Comparison of ENCODE assay signal across 1 fruit fly cellular context in the genomic region with DNA sequence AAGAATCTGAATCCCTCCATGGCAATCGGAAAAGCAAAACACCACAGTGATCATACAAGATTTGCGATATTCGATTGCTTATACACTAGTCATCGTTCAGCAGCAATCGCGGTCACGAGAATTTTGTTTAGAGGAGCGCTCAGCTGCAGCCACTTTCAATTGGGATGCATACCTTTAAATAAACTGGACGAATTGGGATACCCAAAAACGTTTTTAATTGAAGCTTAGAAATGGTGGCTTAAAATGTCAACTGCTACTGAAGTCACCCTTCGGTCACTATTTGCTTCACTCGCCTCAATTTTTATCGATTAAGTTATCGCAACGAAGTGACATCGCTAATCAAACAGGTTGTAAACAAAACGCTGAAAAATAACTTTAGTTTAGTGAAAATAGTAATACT.
TF ChIP-seq lines count a peak whose summit lies in the region.

A gene (minus strand): TSS at position 53 of the 400 bp plus-strand sequence.
A gene (plus strand): TSS at position 302 of the 400 bp plus-strand sequence.

TF ChIP-seq in whole organism, embryonic, 481 proteins besides CTCF, POLR2A, EP300 and RAD21 (continued from another document):
- TF ChIP-seq CG14710 (tag; optimal IDR thresholded peaks at IDR 0.05; lab: Kevin White, UChicago) (peak; percentile 75), CG16779 (GFP tag; IDR thresholded peaks at IDR 0.05; lab: Robert Waterston, UW) (no peak), D19A (tag; optimal IDR thresholded peaks at IDR 0.05; lab: Kevin White, UChicago) (peak; percentile 21), CG2875 (GFP tag; optimal IDR thresholded peaks at IDR 0.05; lab: Kevin White, UChicago) (no peak), gcm2 (GFP tag; optimal IDR thresholded peaks at IDR 0.05; lab: Kevin White, UChicago) (no peak), CG33557 (GFP tag; optimal IDR thresholded peaks at IDR 0.05; lab: Kevin White, UChicago) (peak; percentile 38), CG5245 (GFP tag; optimal IDR thresholded peaks at IDR 0.05; lab: Kevin White, UChicago) (peak; percentile 2), pfk (GFP tag; optimal IDR thresholded peaks at IDR 0.05; lab: Kevin White, UChicago) (no peak), CG1603 (tag; optimal IDR thresholded peaks at IDR 0.05; lab: Kevin White, UChicago) (peak; percentile 73), Sry-β (GFP tag; optimal IDR thresholded peaks at IDR 0.05; lab: Kevin White, UChicago) (peak; percentile 5), Hmr (GFP tag; optimal IDR thresholded peaks at IDR 0.05; lab: Kevin White, UChicago) (peak; percentile 26), CG11456 (GFP tag; IDR thresholded peaks at IDR 0.05; lab: Robert Waterston, UW) (0 out of 3 replicates have a peak, but pooled peaks have one; percentile 45), CG11695 (GFP tag; IDR thresholded peaks at IDR 0.05; lab: Robert Waterston, UW) (no peak), prd (optimal IDR thresholded peaks at IDR 0.05; lab: Kevin White, UChicago) (no peak), prd (GFP tag; IDR thresholded peaks at IDR 0.05; lab: Robert Waterston, UW) (peak; percentile 74), CG4282 (GFP tag; optimal IDR thresholded peaks at IDR 0.05; lab: Kevin White, UChicago) (peak; percentile 55), CG3163 (GFP tag; optimal IDR thresholded peaks at IDR 0.05; lab: Kevin White, UChicago) (peak; percentile 26), Doc3 (GFP tag; IDR thresholded peaks at IDR 0.05; lab: Robert Waterston, UW; ENCODE audit: partially characterized antibody) (peak; percentile 81), CG9609 (GFP tag; optimal IDR thresholded peaks at IDR 0.05; lab: Kevin White, UChicago) (peak; percentile 41), CG31441 (GFP tag; IDR thresholded peaks at IDR 0.05; lab: Robert Waterston, UW) (peak; percentile 98), pnt (GFP tag; optimal IDR thresholded peaks at IDR 0.05; lab: Kevin White, UChicago) (peak; percentile 14), CG11504 (tag; optimal IDR thresholded peaks at IDR 0.05; lab: Kevin White, UChicago) (peak; percentile 53), CG12219 (GFP tag; optimal IDR thresholded peaks at IDR 0.05; lab: Kevin White, UChicago) (no peak), ERR (GFP tag; optimal IDR thresholded peaks at IDR 0.05; lab: Kevin White, UChicago) (peak; percentile 19), CG4424 (GFP tag; optimal IDR thresholded peaks at IDR 0.05; lab: Kevin White, UChicago) (peak; percentile 45), zfh2 (GFP tag; optimal IDR thresholded peaks at IDR 0.05; lab: Kevin White, UChicago) (peak; percentile 79), Atf-2 (GFP tag; optimal IDR thresholded peaks at IDR 0.05; lab: Kevin White, UChicago) (peak; percentile 12), CG9215 (GFP tag; IDR thresholded peaks at IDR 0.05; lab: Robert Waterston, UW) (peak; percentile 58), CG7963 (GFP tag; IDR thresholded peaks at IDR 0.05; lab: Robert Waterston, UW; ENCODE audit: partially characterized antibody) (peak; percentile 73), CG11085 (GFP tag; IDR thresholded peaks at IDR 0.05; lab: Robert Waterston, UW) (no peak), CG8765 (GFP tag; IDR thresholded peaks at IDR 0.05; lab: Robert Waterston, UW) (peak; percentile 7; the same call in 1 of the 2 replicates), onecut (GFP tag; IDR thresholded peaks at IDR 0.05; lab: Robert Waterston, UW) (no peak), MBD-R2 (GFP tag; IDR thresholded peaks at IDR 0.05; lab: Robert Waterston, UW) (peak; percentile 79), slbo (GFP tag; IDR thresholded peaks at IDR 0.05; lab: Robert Waterston, UW) (peak; percentile 72), CG14965 (GFP tag; optimal IDR thresholded peaks at IDR 0.05; lab: Kevin White, UChicago; ENCODE audit: borderline replicate concordance) (no peak), Optix (GFP tag; IDR thresholded peaks at IDR 0.05; lab: Robert Waterston, UW) (0 out of 3 replicates have a peak, but pooled peaks have one; percentile 34), Neu2 (GFP tag; optimal IDR thresholded peaks at IDR 0.05; lab: Kevin White, UChicago; ENCODE audit: borderline replicate concordance) (no peak), exex (tag; optimal IDR thresholded peaks at IDR 0.05; lab: Kevin White, UChicago) (no peak), Chrac-16 (GFP tag; optimal IDR thresholded peaks at IDR 0.05; lab: Kevin White, UChicago) (peak; percentile 46), CG7786 (GFP tag; optimal IDR thresholded peaks at IDR 0.05; lab: Kevin White, UChicago) (peak; percentile 67), Abd-B (GFP tag; optimal IDR thresholded peaks at IDR 0.05; lab: Kevin White, UChicago) (peak; percentile 38), Blimp-1 (GFP tag; optimal IDR thresholded peaks at IDR 0.05; lab: Kevin White, UChicago) (no peak), ato (GFP tag; IDR thresholded peaks at IDR 0.05; lab: Robert Waterston, UW; ENCODE audit: partially characterized antibody) (peak; percentile 48; the same call in 1 of the 2 replicates), dm (GFP tag; optimal IDR thresholded peaks at IDR 0.05; lab: Kevin White, UChicago) (peak; percentile 54), CG2129 (GFP tag; IDR thresholded peaks at IDR 0.05; lab: Robert Waterston, UW; ENCODE audit: partially characterized antibody) (peak; percentile 57), C15 (GFP tag; IDR thresholded peaks at IDR 0.05; lab: Robert Waterston, UW) (no peak), Atf6 (GFP tag; IDR thresholded peaks at IDR 0.05; lab: Robert Waterston, UW) (no peak), kay (GFP tag; optimal IDR thresholded peaks at IDR 0.05; lab: Kevin White, UChicago) (peak; percentile 4), Nf-YB (GFP tag; optimal IDR thresholded peaks at IDR 0.05; lab: Kevin White, UChicago) (no peak), CG2120 (GFP tag; optimal IDR thresholded peaks at IDR 0.05; lab: Kevin White, UChicago) (peak; percentile 68), bbx (GFP tag; IDR thresholded peaks at IDR 0.05; lab: Robert Waterston, UW; ENCODE audit: partially characterized antibody) (peak; percentile 70), Lim3 (GFP tag; IDR thresholded peaks at IDR 0.05; lab: Robert Waterston, UW) (no peak), Bgb (GFP tag; IDR thresholded peaks at IDR 0.05; lab: Robert Waterston, UW; ENCODE audit: partially characterized antibody) (peak; percentile 76), org-1 (GFP tag; optimal IDR thresholded peaks at IDR 0.05; lab: Kevin White, UChicago) (no peak), chm (GFP tag; IDR thresholded peaks at IDR 0.05; lab: Robert Waterston, UW) (no peak), Ada2b (GFP tag; IDR thresholded peaks at IDR 0.05; lab: Robert Waterston, UW) (no peak), CG8089 (GFP tag; optimal IDR thresholded peaks at IDR 0.05; lab: Kevin White, UChicago) (no peak), CG18011 (GFP tag; optimal IDR thresholded peaks at IDR 0.05; lab: Kevin White, UChicago) (no peak), CG8478 (optimal IDR thresholded peaks at IDR 0.05; lab: Kevin White, UChicago) (peak; percentile 30), lmd (GFP tag; IDR thresholded peaks at IDR 0.05; lab: Robert Waterston, UW) (peak; percentile 33; the same call in 1 of the 2 replicates), CG3281 (GFP tag; optimal IDR thresholded peaks at IDR 0.05; lab: Kevin White, UChicago) (no peak), Xrp1 (GFP tag; IDR thresholded peaks at IDR 0.05; lab: Robert Waterston, UW) (peak; percentile 41; the same call in 1 of the 2 replicates), vvl (GFP tag; IDR thresholded peaks at IDR 0.05; lab: Robert Waterston, UW) (peak; percentile 17; the same call in 1 of the 2 replicates), slp2 (GFP tag; optimal IDR thresholded peaks at IDR 0.05; lab: Kevin White, UChicago) (peak; percentile 7), Hr78 (GFP tag; optimal IDR thresholded peaks at IDR 0.05; lab: Kevin White, UChicago) (no peak), CG10274 (GFP tag; optimal IDR thresholded peaks at IDR 0.05; lab: Kevin White, UChicago) (no peak), CG18599 (GFP tag; optimal IDR thresholded peaks at IDR 0.05; lab: Kevin White, UChicago) (no peak), CG43689 (GFP tag; IDR thresholded peaks at IDR 0.05; lab: Robert Waterston, UW) (no peak), abd-A (tag; optimal IDR thresholded peaks at IDR 0.05; lab: Kevin White, UChicago) (no peak), klu (GFP tag; IDR thresholded peaks at IDR 0.05; lab: Robert Waterston, UW) (peak; percentile 31; the same call in 1 of the 2 replicates), dpn (GFP tag; optimal IDR thresholded peaks at IDR 0.05; lab: Kevin White, UChicago) (peak; percentile 67 to 68), az2 (GFP tag; optimal IDR thresholded peaks at IDR 0.05; lab: Kevin White, UChicago) (peak; percentile 26), CG6854 (GFP tag; optimal IDR thresholded peaks at IDR 0.05; lab: Kevin White, UChicago) (no peak), psq (GFP tag; optimal IDR thresholded peaks at IDR 0.05; lab: Kevin White, UChicago) (no peak), dimm (GFP tag; IDR thresholded peaks at IDR 0.05; lab: Robert Waterston, UW) (no peak), Fer2 (tag; optimal IDR thresholded peaks at IDR 0.05; lab: Kevin White, UChicago) (no peak), sna (GFP tag; IDR thresholded peaks at IDR 0.05; lab: Robert Waterston, UW; ENCODE audit: partially characterized antibody) (peak; percentile 87), Scr (GFP tag; IDR thresholded peaks at IDR 0.05; lab: Robert Waterston, UW; ENCODE audit: partially characterized antibody) (peak; percentile 85), unc-4 (GFP tag; IDR thresholded peaks at IDR 0.05; lab: Robert Waterston, UW; ENCODE audit: partially characterized antibody) (peak; percentile 80), CG34376 (GFP tag; optimal IDR thresholded peaks at IDR 0.05; lab: Kevin White, UChicago) (peak; percentile 24), CG42726 (GFP tag; IDR thresholded peaks at IDR 0.05; lab: Robert Waterston, UW; ENCODE audit: partially characterized antibody) (0 out of 2 replicates have a peak, but pooled peaks have one; percentile 39), dan (GFP tag; IDR thresholded peaks at IDR 0.05; lab: Robert Waterston, UW) (no peak), Oaz (GFP tag; IDR thresholded peaks at IDR 0.05; lab: Robert Waterston, UW) (no peak), CG8924 (tag; optimal IDR thresholded peaks at IDR 0.05; lab: Kevin White, UChicago) (peak; percentile 37)
